Fruit fly (Drosophila melanogaster): Measurements from ENCODE around the gene rt.

DNA sequence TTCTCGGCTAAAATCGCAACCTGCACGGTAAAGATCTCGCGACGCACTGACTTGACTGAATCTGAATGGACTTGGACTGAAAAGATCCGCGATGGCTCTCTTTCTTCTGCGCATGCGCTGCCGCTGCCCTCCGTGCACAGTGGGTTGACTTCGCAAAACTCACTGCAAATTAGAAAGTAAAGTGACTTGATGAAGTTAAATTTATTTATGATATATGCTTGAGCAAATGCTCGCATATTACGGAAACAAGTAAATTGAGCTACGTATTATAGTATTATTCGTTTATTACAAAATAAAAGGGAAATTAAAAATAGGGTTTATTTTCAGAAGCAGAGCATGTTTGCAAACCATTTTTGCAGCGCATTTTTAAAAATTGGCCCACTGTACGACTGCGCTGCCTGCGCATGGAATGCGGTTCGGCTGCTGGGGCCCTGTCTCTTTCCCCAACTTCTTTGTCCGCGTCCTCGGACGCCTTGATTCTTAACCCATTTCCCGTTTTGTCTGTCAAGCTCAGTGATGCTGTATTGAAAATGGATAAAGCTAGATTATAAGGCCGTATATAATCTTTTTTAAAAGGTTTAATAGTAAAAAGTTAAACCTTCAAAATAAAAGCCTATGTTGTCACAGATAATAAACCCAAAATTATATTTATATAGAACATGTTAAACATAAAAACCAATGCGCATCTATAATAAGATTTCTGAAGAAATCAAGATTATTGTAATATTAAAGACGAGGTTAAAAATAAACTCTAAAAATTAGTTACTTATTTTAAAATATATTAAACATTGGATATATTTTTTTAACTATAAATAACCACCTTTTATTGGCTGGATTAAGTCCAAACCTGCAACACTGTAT is at the start of gene rt:
- TF ChIP-seq psq (optimal IDR thresholded peaks at IDR 0.05) (no peak), ttk (optimal IDR thresholded peaks at IDR 0.05) (no peak), h (optimal IDR thresholded peaks at IDR 0.05) (no peak), Myc (optimal IDR thresholded peaks at IDR 0.05) (no peak), Sin3A (optimal IDR thresholded peaks at IDR 0.05) (no peak)

Data from Kc167 (cell line).